Worm (Caenorhabditis elegans) whole organism, L3 larva: ENCODE measurements around the gene mdmh-35.

Experiments
- aly-2 ChIP-seq: fragments of 150-350 bp; optimal IDR thresholded peaks from 2 replicates; lab custom pipeline; 2014; ENCODE audit warnings: missing biosample characterization, missing genetic modification characterization
- ama-1 ChIP-seq: fragments of 150-350 bp; optimal IDR thresholded peaks from 2 replicates; lab custom pipeline; 2018
- ceh-16 ChIP-seq: sonication (generic microtip); optimal IDR thresholded peaks from 2 replicates; lab custom pipeline; 2017; ENCODE audit warnings: missing biosample characterization, missing genetic modification characterization
- ceh-28 ChIP-seq: fragments of 150-350 bp; optimal IDR thresholded peaks from 2 replicates; lab custom pipeline; 2014; ENCODE audit warnings: missing biosample characterization, missing genetic modification reagents, missing genetic modification characterization
- daf-12 ChIP-seq: fragments of 150-350 bp; optimal IDR thresholded peaks from 2 replicates; lab custom pipeline; 2014; ENCODE audit warnings: missing biosample characterization, missing genetic modification reagents, missing genetic modification characterization
- elt-1 ChIP-seq: fragments of 150-350 bp; optimal IDR thresholded peaks from 2 replicates; lab custom pipeline; 2014; ENCODE audit warnings: missing biosample characterization, missing genetic modification characterization
- elt-2 ChIP-seq: sonication (generic microtip); optimal IDR thresholded peaks from 2 replicates; lab custom pipeline; 2016; ENCODE audit warnings: missing genetic modification reagents, mild to moderate bottlenecking, missing genetic modification characterization, missing compliant biosample characterization
- elt-3 ChIP-seq, 3 experiments: fragments of 150-350 bp in 1 of 3; sonication (generic microtip) in 2 of 3; optimal IDR thresholded peaks; 2 replicates in 2 of 3; 4 replicates in 1 of 3; lab custom pipeline; 2014 to 2017; ENCODE audit warnings: missing biosample characterization in 3 of 3, missing genetic modification characterization in 3 of 3
- fkh-10 ChIP-seq: sonication (generic microtip); optimal IDR thresholded peaks from 2 replicates; lab custom pipeline; 2017; ENCODE audit warnings: missing biosample characterization, missing genetic modification reagents, missing genetic modification characterization
- fkh-2 ChIP-seq: fragments of 150-350 bp; optimal IDR thresholded peaks from 2 replicates; lab custom pipeline; 2014; ENCODE audit warnings: missing biosample characterization, missing genetic modification reagents, missing genetic modification characterization
- fos-1 ChIP-seq: fragments of 150-350 bp; optimal IDR thresholded peaks from 2 replicates; lab custom pipeline; 2014; ENCODE audit warnings: missing biosample characterization, missing genetic modification characterization
- hmg-11 ChIP-seq: sonication (generic microtip); optimal IDR thresholded peaks from 2 replicates; lab custom pipeline; 2016; ENCODE audit warnings: missing genetic modification characterization, missing compliant biosample characterization
- lin-15B ChIP-seq: fragments of 150-350 bp; optimal IDR thresholded peaks from 2 replicates; lab custom pipeline; 2014; ENCODE audit warnings: missing biosample characterization, missing genetic modification characterization
- lin-39 ChIP-seq: fragments of 150-350 bp; optimal IDR thresholded peaks from 2 replicates; lab custom pipeline; 2018; ENCODE audit warnings: missing biosample characterization, missing genetic modification reagents, missing genetic modification characterization
- mdl-1 ChIP-seq: fragments of 150-350 bp; optimal IDR thresholded peaks from 2 replicates; lab custom pipeline; 2014; ENCODE audit warnings: missing biosample characterization, missing genetic modification characterization
- mml-1 ChIP-seq: fragments of 150-350 bp; sonication (generic microtip); optimal IDR thresholded peaks from 3 replicates; lab custom pipeline; 2014; ENCODE audit warnings: missing biosample characterization, missing genetic modification characterization
- nfya-1 ChIP-seq: sonication (generic microtip); optimal IDR thresholded peaks from 2 replicates; lab custom pipeline; 2017; ENCODE audit warnings: missing genetic modification characterization, mild to moderate bottlenecking, missing compliant biosample characterization, antibody characterized with exemption, moderate library complexity; ENCODE audit not compliant: insufficient read depth
- nhr-11 ChIP-seq: fragments of 150-350 bp; optimal IDR thresholded peaks from 2 replicates; lab custom pipeline; 2014; ENCODE audit warnings: missing biosample characterization, missing genetic modification characterization
- nhr-12 ChIP-seq: fragments of 150-350 bp; optimal IDR thresholded peaks from 2 replicates; lab custom pipeline; 2014; ENCODE audit warnings: missing biosample characterization, missing genetic modification characterization
- nhr-23 ChIP-seq: fragments of 150-350 bp; optimal IDR thresholded peaks from 2 replicates; lab custom pipeline; 2014; ENCODE audit warnings: missing biosample characterization, missing genetic modification reagents, missing genetic modification characterization
- nhr-237 ChIP-seq: fragments of 150-350 bp; optimal IDR thresholded peaks from 2 replicates; lab custom pipeline; 2014; ENCODE audit warnings: missing biosample characterization, missing genetic modification characterization
- nhr-43 ChIP-seq: sonication (generic microtip); optimal IDR thresholded peaks from 2 replicates; lab custom pipeline; 2016; ENCODE audit warnings: mild to moderate bottlenecking, missing genetic modification characterization, missing compliant biosample characterization; ENCODE audit not compliant: poor library complexity, severe bottlenecking
- nhr-67 ChIP-seq: fragments of 150-350 bp; optimal IDR thresholded peaks from 2 replicates; lab custom pipeline; 2014; ENCODE audit warnings: missing biosample characterization, missing genetic modification characterization
- nhr-76 ChIP-seq: fragments of 150-350 bp; sonication (generic microtip); optimal IDR thresholded peaks from 5 replicates; lab custom pipeline; 2014; ENCODE audit warnings: missing biosample characterization, missing genetic modification characterization
- nhr-77 ChIP-seq: fragments of 150-350 bp; optimal IDR thresholded peaks from 2 replicates; lab custom pipeline; 2014; ENCODE audit warnings: missing biosample characterization, missing genetic modification characterization
- pha-4 ChIP-seq: fragments of 150-350 bp; optimal IDR thresholded peaks from 2 replicates; lab custom pipeline; 2014; ENCODE audit warnings: missing biosample characterization, missing genetic modification reagents, missing genetic modification characterization
- pqm-1 ChIP-seq: fragments of 150-350 bp; optimal IDR thresholded peaks from 2 replicates; lab custom pipeline; 2017; ENCODE audit warnings: missing biosample characterization, missing genetic modification characterization, inconsistent platforms
- sea-2 ChIP-seq: fragments of 150-350 bp; sonication (generic microtip); optimal IDR thresholded peaks from 4 replicates; lab custom pipeline; 2014; ENCODE audit warnings: missing biosample characterization, missing genetic modification reagents, missing genetic modification characterization
- skn-1 ChIP-seq: fragments of 150-350 bp; optimal IDR thresholded peaks from 2 replicates; lab custom pipeline; 2014; ENCODE audit warnings: missing biosample characterization, missing genetic modification characterization
- tbx-2 ChIP-seq: sonication (generic microtip); optimal IDR thresholded peaks from 2 replicates; lab custom pipeline; 2016; ENCODE audit warnings: mild to moderate bottlenecking, missing genetic modification characterization, missing compliant biosample characterization
- unc-39 ChIP-seq: sonication (generic microtip); optimal IDR thresholded peaks from 4 replicates; lab custom pipeline; 2017; ENCODE audit warnings: missing biosample characterization, missing genetic modification characterization
- unc-62 ChIP-seq: fragments of 150-350 bp; sonication (generic microtip); optimal IDR thresholded peaks from 4 replicates; lab custom pipeline; 2014; ENCODE audit warnings: missing biosample characterization, missing genetic modification reagents, missing genetic modification characterization
- zag-1 ChIP-seq: fragments of 150-350 bp; optimal IDR thresholded peaks from 2 replicates; lab custom pipeline; 2014; ENCODE audit warnings: missing biosample characterization, missing genetic modification characterization
- ztf-11 ChIP-seq: fragments of 150-350 bp; optimal IDR thresholded peaks from 2 replicates; lab custom pipeline; 2014; ENCODE audit warnings: missing biosample characterization, missing genetic modification characterization
- ztf-4 ChIP-seq: fragments of 150-350 bp; optimal IDR thresholded peaks from 2 replicates; lab custom pipeline; 2014; ENCODE audit warnings: missing biosample characterization, missing genetic modification characterization

mdmh-35 gene

DNA sequence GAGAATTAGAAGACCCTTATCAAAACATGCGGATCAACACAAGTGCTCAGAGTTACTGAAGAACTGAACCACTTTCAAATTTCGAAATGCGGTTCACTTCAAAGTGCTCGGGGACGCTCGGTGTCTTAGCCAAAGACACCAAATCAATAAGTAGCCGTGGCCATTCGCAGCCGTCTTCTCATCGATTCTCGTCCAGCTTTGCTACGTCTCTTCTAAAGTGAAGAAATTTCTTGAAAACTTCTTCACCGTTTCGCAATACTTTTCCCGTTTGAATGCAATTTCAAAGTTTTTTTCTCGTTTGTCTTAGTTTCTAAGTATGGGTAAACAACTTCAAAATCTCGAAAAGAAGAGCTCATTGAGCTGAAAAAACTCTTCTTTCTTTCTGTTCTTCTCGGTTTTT, 29.4 kb upstream of the mdmh-35 start:
- TF ChIP-seq unc-62 (GFP tag; lab: Kevin White, UChicago) (no peak), sea-2 (GFP tag; lab: Kevin White, UChicago) (peak; percentile 40), fkh-10 (peak; percentile 31), elt-1 (tag; lab: Kevin White, UChicago) (no peak), unc-39 (no peak), nhr-237 (tag; lab: Kevin White, UChicago) (no peak), tbx-2 (tag; lab: Kevin White, UChicago) (no peak), aly-2 (tag; lab: Kevin White, UChicago) (no peak), zag-1 (tag; lab: Kevin White, UChicago) (no peak), nhr-12 (tag; lab: Kevin White, UChicago) (no peak), nhr-11 (no peak), nhr-77 (tag; lab: Kevin White, UChicago) (no peak), pqm-1 (tag; lab: Kevin White, UChicago) (no peak), nhr-76 (tag; lab: Kevin White, UChicago) (no peak), lin-39 (tag; lab: Kevin White, UChicago) (peak; percentile 60), hmg-11 (tag; lab: Kevin White, UChicago) (peak; percentile 18), nfya-1 (peak; percentile 74), ztf-4 (no peak), mml-1 (no peak)

DNA sequence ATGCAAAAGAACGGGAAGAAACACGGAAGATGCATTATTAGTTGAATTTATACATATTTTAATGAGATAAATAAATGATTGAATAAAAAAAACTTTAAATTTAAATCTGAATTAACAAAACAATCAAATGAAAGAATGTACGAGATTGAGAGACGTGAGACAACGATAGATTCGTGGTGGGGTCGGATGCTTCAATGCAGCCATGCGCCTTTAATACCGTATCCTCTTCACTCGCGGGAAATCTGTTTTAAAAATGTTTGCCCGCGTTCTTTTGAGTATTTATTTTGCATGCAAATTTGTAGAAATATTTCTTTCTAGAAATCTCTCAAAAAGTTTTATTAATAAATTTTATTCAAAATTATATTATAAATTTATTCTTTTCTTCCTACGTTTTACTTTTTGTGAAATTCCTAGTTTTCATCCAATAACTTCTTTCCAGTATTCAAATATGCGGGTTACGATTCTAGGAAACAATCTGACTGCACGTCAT, 24.9 kb upstream of the mdmh-35 start, which contains the start of gene perm-1:
TSS of gene perm-1 (plus strand) at position 440 of the 490 bp plus-strand sequence.
- TF ChIP-seq nhr-76 (tag; lab: Kevin White, UChicago): no peak
- TF ChIP-seq elt-1 (tag; lab: Kevin White, UChicago): no peak
- no peak for TF ChIP-seq nfya-1
- no peak for TF ChIP-seq elt-3 (tag; optimal IDR thresholded peaks at IDR 0.05; lab: Kevin White, UChicago)
- TF ChIP-seq ztf-4: no peak
- no peak for TF ChIP-seq pha-4
- no peak for TF ChIP-seq nhr-43
- TF ChIP-seq skn-1 (tag; lab: Kevin White, UChicago): no peak
- TF ChIP-seq pqm-1 (tag; lab: Kevin White, UChicago): no peak
- TF ChIP-seq ztf-11 (tag; lab: Kevin White, UChicago): no peak
- TF ChIP-seq sea-2 (GFP tag; lab: Kevin White, UChicago): no peak

DNA sequence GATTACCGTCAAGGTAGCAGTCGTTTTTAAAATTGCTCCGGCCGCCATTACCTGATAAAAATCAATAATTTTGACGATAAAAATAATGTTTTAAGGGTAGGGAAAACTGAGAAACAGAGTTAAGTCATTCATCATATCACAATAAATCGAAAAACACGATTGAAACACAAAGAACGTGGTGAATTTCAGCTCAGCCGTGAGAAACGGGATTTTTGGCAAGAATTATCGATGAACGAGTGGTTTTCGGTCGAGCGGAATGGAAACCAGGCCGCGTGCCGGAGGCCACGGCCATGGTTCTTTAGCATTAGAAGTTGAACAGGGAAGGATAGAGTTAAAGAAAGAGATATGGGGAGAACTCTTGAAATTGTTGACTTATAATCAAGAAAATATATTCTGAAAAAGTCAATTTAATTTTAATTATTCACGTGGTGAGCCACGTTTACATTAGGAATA, 23.8 kb upstream of the mdmh-35 start, which contains the start of the genes vha-4 and T01H3.5:
TSS of gene vha-4 (minus strand) at position 51 of the 453 bp plus-strand sequence.
TSS of gene T01H3.5 (plus strand) at position 351 of the 453 bp plus-strand sequence.
- TF ChIP-seq nhr-43: no peak
- TF ChIP-seq nhr-77 (tag; lab: Kevin White, UChicago): no peak
- peak; percentile 4 for TF ChIP-seq lin-15B (tag; lab: Kevin White, UChicago)
- no peak for TF ChIP-seq fkh-2 (tag; lab: Kevin White, UChicago)
- TF ChIP-seq fkh-10: no peak
- TF ChIP-seq ceh-28: no peak
- no peak for TF ChIP-seq nhr-11
- TF ChIP-seq daf-12 (tag; lab: Kevin White, UChicago): no peak
- TF ChIP-seq hmg-11 (tag; lab: Kevin White, UChicago): peak; percentile 52
- no peak for TF ChIP-seq nhr-67 (tag; lab: Kevin White, UChicago)
- TF ChIP-seq elt-2 (tag; lab: Kevin White, UChicago): no peak
- TF ChIP-seq fos-1 (tag; lab: Kevin White, UChicago): no peak
- no peak for TF ChIP-seq ztf-4

DNA sequence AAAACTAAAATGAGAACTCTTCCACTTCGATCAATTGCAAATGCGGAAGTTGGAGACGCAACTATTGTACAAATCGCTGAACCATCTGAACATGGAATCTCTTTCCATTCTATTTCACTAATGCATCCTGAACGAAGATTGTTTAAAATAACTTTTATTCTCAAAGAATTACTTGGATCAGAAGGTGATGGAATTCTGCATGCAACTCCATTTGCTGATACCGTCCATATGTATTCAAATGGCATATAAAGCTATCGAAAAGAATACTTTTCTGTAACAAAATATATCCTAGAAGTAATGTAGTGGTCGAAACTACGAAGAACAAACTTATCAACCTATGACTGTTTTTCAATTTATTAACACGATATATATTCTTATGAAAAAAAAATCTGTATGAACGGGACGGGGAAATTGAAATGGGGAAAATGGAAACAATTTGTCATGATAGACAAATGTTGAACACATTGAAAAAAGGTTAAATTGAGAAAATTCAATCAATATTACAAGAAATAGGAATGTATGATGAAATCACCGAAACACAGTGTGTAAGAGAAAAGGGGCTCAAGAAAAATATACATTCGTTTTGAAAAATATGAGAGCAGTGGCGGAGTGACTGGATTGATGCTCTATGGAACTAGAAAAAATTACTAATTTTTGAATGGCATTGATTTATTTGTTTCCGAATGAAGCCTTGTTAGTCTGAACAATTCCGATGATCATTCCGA, 22.4 kb upstream of the mdmh-35 start, which contains the start of gene T01H3.2:
TSS of gene T01H3.2 (minus strand) at position 251 of the 725 bp plus-strand sequence.
- no peak for TF ChIP-seq elt-3 (tag; optimal IDR thresholded peaks at IDR 0.05; lab: Kevin White, UChicago)
- no peak for TF ChIP-seq ama-1 (lab: Kevin White, UChicago)
- no peak for TF ChIP-seq ceh-16 (tag; lab: Kevin White, UChicago)
- TF ChIP-seq fkh-2 (tag; lab: Kevin White, UChicago): no peak
- peak; percentile 18 for TF ChIP-seq elt-2 (tag; lab: Kevin White, UChicago)
- no peak for TF ChIP-seq mdl-1 (tag; lab: Kevin White, UChicago)
- peak; percentile 13 for TF ChIP-seq nhr-43
- peak; percentile 15 for TF ChIP-seq nhr-23
- TF ChIP-seq, all 47 proteins: peak for 3
